Fruit fly (Drosophila melanogaster): ENCODE measurements around the gene Sbf.

Sbf gene

DNA sequence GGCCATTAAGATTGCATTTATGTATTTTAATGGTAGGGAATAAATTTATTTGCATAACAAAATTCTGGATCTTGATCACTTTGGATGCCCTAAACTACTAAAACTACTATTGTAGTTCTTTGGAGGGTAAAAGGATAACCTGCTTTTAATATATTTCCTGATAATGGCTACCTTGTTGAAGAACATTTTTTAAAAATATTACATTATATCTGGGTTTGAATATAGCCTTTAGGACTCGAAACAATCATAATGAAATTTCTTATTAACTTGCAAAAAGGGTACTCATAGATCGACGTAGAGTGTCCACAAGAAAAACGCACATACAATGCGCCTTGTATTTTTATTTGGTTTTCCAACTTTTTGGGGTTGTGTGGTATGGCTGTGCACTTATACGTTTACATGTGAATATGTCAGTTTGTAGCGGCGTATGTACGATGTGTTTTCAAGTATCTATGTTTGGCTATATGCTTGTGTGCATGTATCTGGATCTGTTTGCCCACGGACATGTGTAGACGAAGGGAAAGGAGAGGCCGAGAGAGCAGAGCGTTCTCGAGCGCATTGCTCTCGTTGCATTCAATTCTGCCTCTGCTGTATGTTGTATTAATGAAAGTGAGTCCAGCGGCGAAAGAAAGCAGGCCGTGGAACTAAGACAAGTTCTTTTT is 17.3 kb downstream of the Sbf start:
- TF ChIP-seq Snoo (tag; optimal IDR thresholded peaks at IDR 0.05) (peak; percentile 89), CG32121 (GFP tag; IDR thresholded peaks at IDR 0.05) (peak; percentile 47), CG14655 (GFP tag; optimal IDR thresholded peaks at IDR 0.05) (peak; percentile 92), fd96Ca (GFP tag; IDR thresholded peaks at IDR 0.05) (peak; percentile 30; the same call in 1 of the 3 replicates), CG13204 (GFP tag; optimal IDR thresholded peaks at IDR 0.05) (peak; percentile 16), CG8301 (tag; optimal IDR thresholded peaks at IDR 0.05) (peak; percentile 87), rn (GFP tag; IDR thresholded peaks at IDR 0.05) (peak; percentile 68), CG9948 (tag; optimal IDR thresholded peaks at IDR 0.05) (peak; percentile 95), EcR (GFP tag; optimal IDR thresholded peaks at IDR 0.05) (peak; percentile 91), Ets98B (GFP tag; IDR thresholded peaks at IDR 0.05) (peak; percentile 61), Pif1B (GFP tag; optimal IDR thresholded peaks at IDR 0.05) (peak; percentile 91), gl (tag; optimal IDR thresholded peaks at IDR 0.05) (peak; percentile 71), CG12605 (GFP tag; IDR thresholded peaks at IDR 0.05) (peak; percentile 74), CG15710 (tag; optimal IDR thresholded peaks at IDR 0.05) (peak; percentile 94), CG17806 (tag; optimal IDR thresholded peaks at IDR 0.05) (peak; percentile 94), CG10348 (GFP tag; IDR thresholded peaks at IDR 0.05) (0 out of 2 replicates have a peak, but pooled peaks have one; percentile 8), CG4496 (GFP tag; IDR thresholded peaks at IDR 0.05) (peak; percentile 65), CG34367 (tag; optimal IDR thresholded peaks at IDR 0.05) (peak; percentile 92), Pif1A (GFP tag; optimal IDR thresholded peaks at IDR 0.05) (peak; percentile 90), D1 (tag; optimal IDR thresholded peaks at IDR 0.05) (peak; percentile 89), CG8159 (tag; optimal IDR thresholded peaks at IDR 0.05) (peak; percentile 96)

dm6 chr3R:11778879-11779278 is 17.9 kb downstream of the Sbf start:
- TF ChIP-seq EcR (GFP tag; optimal IDR thresholded peaks at IDR 0.05) (no peak), Snoo (tag; optimal IDR thresholded peaks at IDR 0.05) (no peak), CG17806 (tag; optimal IDR thresholded peaks at IDR 0.05) (no peak), gl (tag; optimal IDR thresholded peaks at IDR 0.05) (no peak), CG10348 (GFP tag; IDR thresholded peaks at IDR 0.05) (no peak), CG8301 (tag; optimal IDR thresholded peaks at IDR 0.05) (no peak), Pif1B (GFP tag; optimal IDR thresholded peaks at IDR 0.05) (no peak), Ets98B (GFP tag; IDR thresholded peaks at IDR 0.05) (peak; percentile 78), CG34367 (tag; optimal IDR thresholded peaks at IDR 0.05) (no peak), D1 (tag; optimal IDR thresholded peaks at IDR 0.05) (no peak), CG8159 (tag; optimal IDR thresholded peaks at IDR 0.05) (no peak), CG32121 (GFP tag; IDR thresholded peaks at IDR 0.05) (peak; percentile 40; the same call in 1 of the 2 replicates), CG15710 (tag; optimal IDR thresholded peaks at IDR 0.05) (no peak), Pif1A (GFP tag; optimal IDR thresholded peaks at IDR 0.05) (no peak), CG12605 (GFP tag; IDR thresholded peaks at IDR 0.05) (0 out of 2 replicates have a peak, but pooled peaks have one; percentile 15), CG13204 (GFP tag; optimal IDR thresholded peaks at IDR 0.05) (no peak), rn (GFP tag; IDR thresholded peaks at IDR 0.05) (peak; percentile 6; the same call in 1 of the 2 replicates), CG14655 (GFP tag; optimal IDR thresholded peaks at IDR 0.05) (no peak), fd96Ca (GFP tag; IDR thresholded peaks at IDR 0.05) (peak; percentile 84), CG9948 (tag; optimal IDR thresholded peaks at IDR 0.05) (no peak), CG4496 (GFP tag; IDR thresholded peaks at IDR 0.05) (peak; percentile 82)

DNA sequence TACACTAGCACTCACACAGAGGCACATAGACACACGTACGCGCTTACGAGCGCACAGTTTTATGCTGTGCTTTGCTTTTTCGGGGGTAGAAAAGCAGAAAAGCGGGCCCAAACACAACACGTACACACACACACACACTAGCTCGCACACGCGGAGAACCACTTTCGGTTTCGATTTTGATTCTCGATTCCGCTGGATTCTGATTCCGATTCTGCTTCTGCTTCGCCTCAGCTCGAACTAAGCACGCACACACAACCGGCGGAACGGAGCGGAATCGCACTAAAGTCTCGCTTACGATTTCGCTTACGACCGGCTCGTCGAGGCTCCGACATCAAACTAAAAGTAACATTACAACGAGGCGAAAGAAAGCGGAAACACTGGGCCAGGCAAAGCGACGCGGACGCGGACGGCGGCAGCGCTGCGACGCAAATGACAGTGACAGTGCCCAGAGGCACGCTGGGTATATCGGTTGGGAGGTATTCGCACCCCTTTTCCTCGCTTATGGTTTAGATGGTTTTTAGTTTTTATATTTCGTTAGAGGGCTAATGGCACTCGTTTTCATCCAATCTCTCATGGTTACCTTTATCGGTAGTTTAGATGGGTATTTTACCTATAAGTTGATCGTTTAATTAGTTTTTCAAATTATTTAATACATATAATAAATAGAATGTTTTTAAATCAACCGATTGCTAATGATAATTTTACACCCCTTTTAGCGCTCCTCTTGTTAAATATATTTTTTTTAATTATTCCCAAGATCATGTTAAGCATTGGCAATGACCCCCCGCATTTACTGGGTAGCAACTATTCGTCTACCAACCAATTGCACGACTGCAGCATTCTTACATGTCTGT is 18.5 kb downstream of the Sbf start:
- TF ChIP-seq Pif1A (GFP tag; optimal IDR thresholded peaks at IDR 0.05) (peak; percentile 47), fd96Ca (GFP tag; IDR thresholded peaks at IDR 0.05) (peak; percentile 67), CG8301 (tag; optimal IDR thresholded peaks at IDR 0.05) (no peak), CG32121 (GFP tag; IDR thresholded peaks at IDR 0.05) (peak; percentile 57; the same call in 1 of the 2 replicates), CG9948 (tag; optimal IDR thresholded peaks at IDR 0.05) (peak; percentile 44), Snoo (tag; optimal IDR thresholded peaks at IDR 0.05) (peak; percentile 63), gl (tag; optimal IDR thresholded peaks at IDR 0.05) (peak; percentile 27), CG34367 (tag; optimal IDR thresholded peaks at IDR 0.05) (peak; percentile 57), CG17806 (tag; optimal IDR thresholded peaks at IDR 0.05) (no peak), CG15710 (tag; optimal IDR thresholded peaks at IDR 0.05) (peak; percentile 72), CG8159 (tag; optimal IDR thresholded peaks at IDR 0.05) (peak; percentile 57), CG13204 (GFP tag; optimal IDR thresholded peaks at IDR 0.05) (peak; percentile 61), CG12605 (GFP tag; IDR thresholded peaks at IDR 0.05) (peak; percentile 64), D1 (tag; optimal IDR thresholded peaks at IDR 0.05) (no peak), CG10348 (GFP tag; IDR thresholded peaks at IDR 0.05) (0 out of 2 replicates have a peak, but pooled peaks have one; percentile 5), Pif1B (GFP tag; optimal IDR thresholded peaks at IDR 0.05) (no peak), CG14655 (GFP tag; optimal IDR thresholded peaks at IDR 0.05) (peak; percentile 75), CG4496 (GFP tag; IDR thresholded peaks at IDR 0.05) (peak; percentile 44; the same call in 1 of the 3 replicates), rn (GFP tag; IDR thresholded peaks at IDR 0.05) (0 out of 2 replicates have a peak, but pooled peaks have one; percentile 9), Ets98B (GFP tag; IDR thresholded peaks at IDR 0.05) (peak; percentile 72), EcR (GFP tag; optimal IDR thresholded peaks at IDR 0.05) (peak; percentile 55)

- TF ChIP-seq CG14655 (GFP tag; optimal IDR thresholded peaks at IDR 0.05) (peak; percentile 8), CG12605 (GFP tag; IDR thresholded peaks at IDR 0.05) (peak; percentile 44; the same call in 1 of the 2 replicates), CG8301 (tag; optimal IDR thresholded peaks at IDR 0.05) (no peak), EcR (GFP tag; optimal IDR thresholded peaks at IDR 0.05) (peak; percentile 50), Ets98B (GFP tag; IDR thresholded peaks at IDR 0.05) (peak; percentile 32; the same call in 1 of the 2 replicates), Pif1A (GFP tag; optimal IDR thresholded peaks at IDR 0.05) (peak; percentile 26), CG13204 (GFP tag; optimal IDR thresholded peaks at IDR 0.05) (peak; percentile 39), CG15710 (tag; optimal IDR thresholded peaks at IDR 0.05) (no peak), CG32121 (GFP tag; IDR thresholded peaks at IDR 0.05) (peak; percentile 58)
These were observed 19.7 kb downstream of the Sbf start for dm6 chr3R:11777058-11777457.

All from whole organism, pupa.